Worm (Caenorhabditis elegans): Measurements from ENCODE around the gene R07B1.6.
A peak's percentile ranks its signal among the peaks of the same experiment; 100 is the strongest.

Gene R07B1.6

DNA sequence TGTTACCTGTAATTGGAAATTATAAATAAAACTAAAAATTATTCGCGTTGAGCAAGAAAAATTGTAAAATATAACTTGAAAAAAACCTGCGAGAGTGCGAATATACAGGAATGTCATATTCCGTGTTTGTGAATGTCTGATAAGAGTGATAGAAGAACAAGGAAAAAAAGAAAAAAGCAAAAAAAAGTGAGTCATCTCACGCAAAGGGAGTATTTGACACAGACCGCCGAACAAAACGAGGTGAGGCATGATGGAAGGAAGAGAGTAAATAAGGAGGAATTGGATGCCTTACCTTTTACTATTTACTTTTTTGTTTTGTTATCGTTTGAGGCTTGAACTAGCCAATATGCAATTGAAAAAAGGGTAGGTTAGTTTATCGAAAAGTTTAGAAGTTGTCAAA, 25.9 kb downstream of the R07B1.6 start, which contains the start of gene F21G4.1:
Gene F21G4.1 (minus strand): TSS at position 6 of the 400 bp plus-strand sequence.
- TF ChIP-seq F57C9.4 (tag; optimal IDR thresholded peaks at IDR 0.05) (no peak), zfh-2 (GFP tag; conservative IDR thresholded peaks at IDR 0.05) (no peak), nhr-80 (tag; optimal IDR thresholded peaks at IDR 0.05) (peak; percentile 72)

DNA sequence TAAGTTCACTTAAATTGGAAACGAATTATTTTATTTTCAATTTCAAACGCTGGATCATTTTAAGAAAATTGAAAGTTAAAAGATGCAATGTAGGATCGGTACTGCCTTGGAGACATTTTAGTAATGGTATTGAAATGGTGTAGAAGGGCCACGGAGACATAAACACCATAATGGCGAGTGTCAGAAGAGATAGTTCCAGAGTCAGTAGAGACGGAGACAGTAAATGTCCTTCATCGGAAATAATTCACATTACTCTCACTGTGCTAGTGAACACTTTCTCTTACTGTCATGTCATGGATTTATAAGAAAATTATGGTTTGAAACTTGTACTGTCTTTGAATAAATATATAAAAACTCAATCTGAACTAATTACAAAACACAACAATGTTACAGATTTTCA, 26.6 kb downstream of the R07B1.6 start:
- TF ChIP-seq ccch-3 (GFP tag; optimal IDR thresholded peaks at IDR 0.05) (no peak), mcd-1 (GFP tag; IDR thresholded peaks at IDR 0.05) (no peak), F37B4.10 (GFP tag; IDR thresholded peaks at IDR 0.05) (no peak), ZK185.1 (tag; optimal IDR thresholded peaks at IDR 0.05; ENCODE audit: poor library complexity, severe bottlenecking) (no peak), lsl-1 (GFP tag; optimal IDR thresholded peaks at IDR 0.05) (no peak), cebp-2 (GFP tag; IDR thresholded peaks at IDR 0.05) (no peak), zim-3 (tag; optimal IDR thresholded peaks at IDR 0.05) (no peak), hrde-1 (tag; optimal IDR thresholded peaks at IDR 0.05; ENCODE audit: borderline replicate concordance) (no peak), F22D6.2 (tag; optimal IDR thresholded peaks at IDR 0.05) (no peak), B0336.3 (GFP tag; IDR thresholded peaks at IDR 0.05) (no peak), F57C9.4 (tag; optimal IDR thresholded peaks at IDR 0.05) (no peak), unc-130 (GFP tag; optimal IDR thresholded peaks at IDR 0.05) (no peak), tbp1 (GFP tag; optimal IDR thresholded peaks at IDR 0.05) (no peak), mes-4 (tag; optimal IDR thresholded peaks at IDR 0.05) (no peak), him-1 (tag; optimal IDR thresholded peaks at IDR 0.05) (no peak)

DNA sequence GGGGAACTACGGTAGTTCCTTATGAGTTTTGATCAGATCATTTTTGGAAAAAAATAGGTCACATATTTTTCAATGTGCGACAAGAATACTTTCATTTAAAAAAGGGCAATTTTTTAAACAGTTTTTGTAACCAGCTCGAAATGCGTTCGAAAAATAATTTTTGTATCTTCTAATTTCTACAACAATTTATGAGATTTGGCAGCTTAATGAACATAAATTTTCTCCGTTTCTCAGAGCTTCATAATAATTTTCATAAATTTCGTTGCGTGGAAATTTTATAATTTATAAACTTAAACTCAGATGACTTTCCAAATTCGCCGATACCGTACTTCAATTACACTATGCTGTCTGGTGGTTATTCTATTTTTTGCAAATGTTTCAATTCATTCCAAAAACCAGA, 28.4 kb downstream of the R07B1.6 start, which contains the start of gene F21G4.3:
Gene F21G4.3 (plus strand): TSS at position 301 of the 400 bp plus-strand sequence.
- TF ChIP-seq F57C9.4 (tag; optimal IDR thresholded peaks at IDR 0.05) = no peak
- TF ChIP-seq D2030.7 (GFP tag; IDR thresholded peaks at IDR 0.05) = no peak
- no peak for TF ChIP-seq egrh-3 (GFP tag; IDR thresholded peaks at IDR 0.05)
- TF ChIP-seq ztf-26 (tag; optimal IDR thresholded peaks at IDR 0.05) = no peak
- TF ChIP-seq F55B11.4 (tag; optimal IDR thresholded peaks at IDR 0.05; ENCODE audit: borderline replicate concordance, insufficient read depth) = no peak

DNA sequence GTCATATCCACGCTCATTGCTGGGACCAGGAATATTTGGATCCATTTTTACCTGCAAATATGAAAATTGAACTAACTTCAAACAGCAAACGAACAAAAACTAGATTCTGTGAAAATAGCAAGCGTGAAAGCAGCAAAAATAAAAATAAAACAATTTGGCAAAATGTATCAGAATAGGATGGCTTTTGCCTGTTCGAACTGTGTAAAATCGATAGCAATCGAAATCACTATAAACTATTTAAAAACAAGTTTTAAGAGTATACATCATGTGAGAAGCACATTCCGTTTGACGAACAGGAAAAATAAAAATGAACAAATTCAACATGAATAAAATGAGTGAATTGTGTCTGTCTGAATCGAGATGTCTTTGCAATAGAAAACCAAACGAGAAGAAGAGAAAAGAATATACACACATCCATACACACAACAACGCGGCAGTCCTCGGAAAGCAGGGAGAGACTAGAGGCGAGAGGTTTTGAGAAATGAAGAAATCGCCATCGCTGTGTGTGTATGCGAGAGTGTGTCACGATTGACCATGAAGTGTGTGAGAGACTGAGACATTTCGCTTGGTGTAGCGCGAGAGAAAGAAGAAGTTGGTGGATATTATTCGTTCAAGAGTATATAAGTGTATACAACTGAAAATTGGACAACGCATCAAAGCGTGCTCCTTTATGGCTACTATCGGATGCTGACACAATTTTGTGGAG, 33.1 kb downstream of the R07B1.6 start, which contains the start of gene phf-34:
Gene phf-34 (minus strand): TSS at position 51 of the 706 bp plus-strand sequence.
- TF ChIP-seq hsf-1 (GFP tag; IDR thresholded peaks at IDR 0.05) (0 out of 2 replicates have a peak, but pooled peaks have one; percentile 6), bed-1 (GFP tag; IDR thresholded peaks at IDR 0.05) (no peak), lin-40 (tag; optimal IDR thresholded peaks at IDR 0.05) (peak; percentile 24), ZK185.1 (tag; optimal IDR thresholded peaks at IDR 0.05; ENCODE audit: poor library complexity, severe bottlenecking) (peak; percentile 32), egl-18 (GFP tag; IDR thresholded peaks at IDR 0.05) (0 out of 2 replicates have a peak, but pooled peaks have one; percentile 22)

DNA sequence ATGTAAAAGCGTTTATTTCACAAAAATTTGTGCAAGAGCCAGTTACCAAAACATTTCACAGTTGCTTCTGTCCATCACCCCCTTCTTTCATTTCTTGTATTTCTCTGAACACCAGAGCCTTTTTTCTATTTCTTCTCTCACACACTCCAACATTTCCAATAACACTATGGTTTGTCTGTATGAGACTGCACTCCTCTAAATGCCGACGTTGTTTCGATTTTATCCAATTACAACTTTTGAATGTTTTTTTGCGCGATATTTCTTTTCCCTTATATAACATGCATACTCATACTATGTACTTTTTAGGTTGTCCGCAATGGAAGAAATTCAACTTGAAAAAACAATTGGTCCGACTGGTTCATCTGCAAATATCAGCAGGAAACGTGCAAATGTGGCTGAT, 39.4 kb downstream of the R07B1.6 start, which contains the start of gene F21G4.5:
Gene F21G4.5 (plus strand): TSS at position 301 of the 400 bp plus-strand sequence.
- no peak for TF ChIP-seq lin-40 (tag; optimal IDR thresholded peaks at IDR 0.05)
- TF ChIP-seq athp-1 (tag; optimal IDR thresholded peaks at IDR 0.05) = no peak
- no peak for TF ChIP-seq hlh-26 (GFP tag; conservative IDR thresholded peaks at IDR 0.05)
- TF ChIP-seq F55B11.4 (tag; optimal IDR thresholded peaks at IDR 0.05; ENCODE audit: borderline replicate concordance, insufficient read depth) = no peak
- no peak for TF ChIP-seq atf-7 (tag; optimal IDR thresholded peaks at IDR 0.05)
- TF ChIP-seq F37B4.10 (GFP tag; IDR thresholded peaks at IDR 0.05) = no peak
- no peak for TF ChIP-seq sea-2 (GFP tag; IDR thresholded peaks at IDR 0.05)
- no peak for TF ChIP-seq dpff-1 (tag; optimal IDR thresholded peaks at IDR 0.05)
- no peak for TF ChIP-seq egl-44 (GFP tag; IDR thresholded peaks at IDR 0.05)
- no peak for TF ChIP-seq ama-1 (optimal IDR thresholded peaks at IDR 0.05)
- TF ChIP-seq ama-1 (GFP tag; optimal IDR thresholded peaks at IDR 0.05) = no peak

Data from whole organism, young adult.